Fruit fly (Drosophila melanogaster) whole organism, adult: Measurements from ENCODE around the gene hth.

ENCODE experiments used
- CG14711 ChIP-seq: fragments of 200-800 bp; sonication (Bioruptor generic); optimal IDR thresholded peaks from 2 replicates; lab custom pipeline; 2018; ENCODE audit warnings: missing biosample characterization, mild to moderate bottlenecking, missing genetic modification characterization, moderate library complexity
- CG5204 ChIP-seq: fragments of 200-800 bp; sonication (Bioruptor generic); optimal IDR thresholded peaks from 2 replicates; lab custom pipeline; 2016; ENCODE audit warnings: missing biosample characterization, missing genetic modification characterization
- CG7101 ChIP-seq: fragments of 200-800 bp; sonication (Bioruptor generic); optimal IDR thresholded peaks from 2 replicates; lab custom pipeline; 2018; ENCODE audit warnings: missing biosample characterization, mild to moderate bottlenecking, missing genetic modification characterization, moderate library complexity
- Crg-1 ChIP-seq: fragments of 200-800 bp; sonication (Bioruptor generic); optimal IDR thresholded peaks from 2 replicates; lab custom pipeline; 2016; ENCODE audit warnings: missing biosample characterization, missing genetic modification characterization
- Mnt ChIP-seq: fragments of 200-800 bp; sonication (Bioruptor generic); optimal IDR thresholded peaks from 2 replicates; lab custom pipeline; 2016; ENCODE audit warnings: missing biosample characterization, mild to moderate bottlenecking, missing genetic modification characterization
- bab1 ChIP-seq: fragments of 200-800 bp; sonication (Bioruptor generic); optimal IDR thresholded peaks from 3 replicates; lab custom pipeline; 2019; ENCODE audit warnings: missing biosample characterization, mild to moderate bottlenecking, missing genetic modification characterization, moderate library complexity
- kay ChIP-seq: fragments of 200-800 bp; sonication (Bioruptor generic); peaks from one replicate; lab custom pipeline; 2016; ENCODE audit warnings: missing biosample characterization, missing genetic modification characterization, borderline replicate concordance
- ovo ChIP-seq: fragments of 200-800 bp; sonication (Bioruptor generic); optimal IDR thresholded peaks from 2 replicates; lab custom pipeline; 2016; ENCODE audit warnings: missing biosample characterization, missing genetic modification characterization

dm6 chr3R:10471753-10472152 lies 167.6 kb downstream of the hth start:
- TF ChIP-seq CG5204 (GFP tag; lab: Kevin White, UChicago) (no peak), kay (GFP tag; lab: Kevin White, UChicago) (no peak), ovo (GFP tag; lab: Kevin White, UChicago) (no peak), CG14711 (no peak), CG7101 (no peak), bab1 (GFP tag; lab: Kevin White, UChicago) (no peak), Mnt (no peak), Crg-1 (GFP tag; lab: Kevin White, UChicago) (no peak)
